Fruit fly (Drosophila melanogaster): ENCODE data around the gene PIG-P.
A peak's percentile ranks its signal among the peaks of the same experiment; 100 is the strongest.

Gene PIG-P

dm6 chr3R:26106595-26107152 lies 48.7 kb upstream of the PIG-P start, which contains the start of gene Cipc (continued):
- no peak for TF ChIP-seq Eip75B (GFP tag; optimal IDR thresholded peaks at IDR 0.05)
- peak; percentile 37 for TF ChIP-seq CG8632 (GFP tag; optimal IDR thresholded peaks at IDR 0.05)
- peak; percentile 49 for TF ChIP-seq CG16779 (tag; optimal IDR thresholded peaks at IDR 0.05)
- TF ChIP-seq achi (GFP tag; optimal IDR thresholded peaks at IDR 0.05), result peak; percentile 81
- TF ChIP-seq CG11902 (GFP tag; optimal IDR thresholded peaks at IDR 0.05), result peak; percentile 5
- peak; percentile 45 for TF ChIP-seq CG1621 (tag; optimal IDR thresholded peaks at IDR 0.05)
- TF ChIP-seq Eip93F (GFP tag; optimal IDR thresholded peaks at IDR 0.05), result no peak
- no peak for TF ChIP-seq Ets21C (GFP tag; optimal IDR thresholded peaks at IDR 0.05)
- no peak for TF ChIP-seq CG31627 (GFP tag; optimal IDR thresholded peaks at IDR 0.05)
- TF ChIP-seq dac (GFP tag; optimal IDR thresholded peaks at IDR 0.05), result peak; percentile 50
- peak; percentile 74 for TF ChIP-seq CG11294 (GFP tag; IDR thresholded peaks at IDR 0.05)
- peak; percentile 6 for TF ChIP-seq Ets96B (tag; optimal IDR thresholded peaks at IDR 0.05)

dm6 chr3R:26105924-26106494 lies 48.0 kb upstream of the PIG-P start:
- no peak for TF ChIP-seq Sox15 (GFP tag; optimal IDR thresholded peaks at IDR 0.05)
- TF ChIP-seq CG6808 (GFP tag; optimal IDR thresholded peaks at IDR 0.05), result no peak
- no peak for TF ChIP-seq fd85E (GFP tag; optimal IDR thresholded peaks at IDR 0.05)
- TF ChIP-seq CG8632 (GFP tag; optimal IDR thresholded peaks at IDR 0.05), result no peak
- TF ChIP-seq CG34406 (GFP tag; optimal IDR thresholded peaks at IDR 0.05), result no peak
- no peak for TF ChIP-seq Eip75B (GFP tag; optimal IDR thresholded peaks at IDR 0.05)
- TF ChIP-seq achi (GFP tag; optimal IDR thresholded peaks at IDR 0.05), result peak; percentile 42
- TF ChIP-seq Ets21C (GFP tag; optimal IDR thresholded peaks at IDR 0.05), result no peak
- no peak for TF ChIP-seq Blimp-1 (GFP tag; optimal IDR thresholded peaks at IDR 0.05)
- TF ChIP-seq Hr38 (GFP tag; optimal IDR thresholded peaks at IDR 0.05), result no peak
- no peak for TF ChIP-seq CG1621 (tag; optimal IDR thresholded peaks at IDR 0.05)
- no peak for TF ChIP-seq esn (GFP tag; optimal IDR thresholded peaks at IDR 0.05)
- TF ChIP-seq spab (GFP tag; optimal IDR thresholded peaks at IDR 0.05), result peak; percentile 4
- TF ChIP-seq net (GFP tag; optimal IDR thresholded peaks at IDR 0.05), result no peak
- TF ChIP-seq Hr39 (GFP tag; optimal IDR thresholded peaks at IDR 0.05), result no peak
- TF ChIP-seq lz (GFP tag; optimal IDR thresholded peaks at IDR 0.05), result no peak
- TF ChIP-seq CG4318 (GFP tag; optimal IDR thresholded peaks at IDR 0.05), result peak; percentile 14
- no peak for TF ChIP-seq CG16779 (tag; optimal IDR thresholded peaks at IDR 0.05)
- peak; percentile 38; the same call in 1 of the 2 replicates for TF ChIP-seq Gug (GFP tag; IDR thresholded peaks at IDR 0.05)
- TF ChIP-seq Met (GFP tag; optimal IDR thresholded peaks at IDR 0.05), result no peak
- peak; percentile 68 for TF ChIP-seq CG15336 (GFP tag; IDR thresholded peaks at IDR 0.05)
- TF ChIP-seq CG11762 (GFP tag; optimal IDR thresholded peaks at IDR 0.05; ENCODE audit: insufficient read depth), result no peak
- no peak for TF ChIP-seq acj6 (GFP tag; optimal IDR thresholded peaks at IDR 0.05)
- no peak for TF ChIP-seq Sox102F (GFP tag; optimal IDR thresholded peaks at IDR 0.05)
- TF ChIP-seq Smox (GFP tag; optimal IDR thresholded peaks at IDR 0.05), result no peak
- TF ChIP-seq Sox14 (GFP tag; optimal IDR thresholded peaks at IDR 0.05), result no peak
- TF ChIP-seq svp (GFP tag), result no peak
- TF ChIP-seq CG3919 (GFP tag; optimal IDR thresholded peaks at IDR 0.05), result peak; percentile 44
- peak; percentile 43 for TF ChIP-seq Hr4 (GFP tag; optimal IDR thresholded peaks at IDR 0.05)
- TF ChIP-seq CG8319 (GFP tag; optimal IDR thresholded peaks at IDR 0.05), result no peak
- TF ChIP-seq CG11902 (GFP tag; optimal IDR thresholded peaks at IDR 0.05), result peak; percentile 6
- TF ChIP-seq CG6854 (GFP tag; optimal IDR thresholded peaks at IDR 0.05), result no peak
- peak; percentile 63; the same call in 2 of the 3 replicates for TF ChIP-seq CG8119 (GFP tag; IDR thresholded peaks at IDR 0.05)
- TF ChIP-seq vri (GFP tag; optimal IDR thresholded peaks at IDR 0.05), result no peak
- peak; percentile 53 for TF ChIP-seq CG6276 (GFP tag; optimal IDR thresholded peaks at IDR 0.05)
- no peak for TF ChIP-seq CG7368 (GFP tag; optimal IDR thresholded peaks at IDR 0.05)
- no peak for TF ChIP-seq CG10631 (GFP tag; optimal IDR thresholded peaks at IDR 0.05)
- no peak for TF ChIP-seq dac (GFP tag; optimal IDR thresholded peaks at IDR 0.05)
- TF ChIP-seq eg (GFP tag; IDR thresholded peaks at IDR 0.05), result peak; percentile 83
- TF ChIP-seq CG9139 (GFP tag; optimal IDR thresholded peaks at IDR 0.05), result no peak
- no peak for TF ChIP-seq fd59A (GFP tag; optimal IDR thresholded peaks at IDR 0.05)
- TF ChIP-seq ss (GFP tag; optimal IDR thresholded peaks at IDR 0.05), result no peak
- peak; percentile 36 for TF ChIP-seq CG10669 (GFP tag; optimal IDR thresholded peaks at IDR 0.05)
- TF ChIP-seq Ets96B (tag; optimal IDR thresholded peaks at IDR 0.05), result peak; percentile 34
- peak; percentile 17 for TF ChIP-seq cyc (GFP tag; optimal IDR thresholded peaks at IDR 0.05)
